Worm (Caenorhabditis elegans) whole organism, dauer: Measurements from ENCODE around the gene sru-48.

Experiments
- unc-62 ChIP-seq: sonication (generic microtip); optimal IDR thresholded peaks from 2 replicates; lab custom pipeline; 2017; ENCODE audit warnings: missing biosample characterization, missing genetic modification reagents, missing genetic modification characterization

Gene sru-48

ce11 chrX:5168770-5169169 lies 11.2 kb upstream of the sru-48 start:
- TF ChIP-seq unc-62, result no peak

ce11 chrX:5171085-5171484 lies 8.9 kb upstream of the sru-48 start, which contains the start of gene T03G11.10:
T03G11.10 (minus strand) TSS chrX:5171185.
- TF ChIP-seq unc-62, result no peak

- no peak for TF ChIP-seq unc-62
Measured at ce11 chrX:5174256-5174655, 5.7 kb upstream of the sru-48 start, which contains the start of gene zchc-1A. zchc-1A (plus strand) TSS chrX:5174369.

- TF ChIP-seq unc-62, result no peak
Measured at ce11 chrX:5179050-5179449, 924 bp upstream of the sru-48 start, which contains the start of gene metl-9. metl-9 (minus strand) TSS chrX:5179150.

- no peak for TF ChIP-seq unc-62
Measured at ce11 chrX:5183931-5184330, 4.0 kb downstream of the sru-48 start, which contains the start of gene T03G11.9. T03G11.9 (plus strand) TSS chrX:5184231.

ce11 chrX:5188977-5189376 lies 9.0 kb downstream of the sru-48 start, which contains the start of gene zig-6:
zig-6 (minus strand) TSS chrX:5189077.
- no peak for TF ChIP-seq unc-62

ce11 chrX:5190061-5190460 lies 10.1 kb downstream of the sru-48 start:
- no peak for TF ChIP-seq unc-62

ce11 chrX:5193402-5193801 lies 13.4 kb downstream of the sru-48 start:
- TF ChIP-seq unc-62, result no peak

ce11 chrX:5195462-5196160 lies 15.6 kb downstream of the sru-48 start, which contains the start of gene pqn-62:
pqn-62 (plus strand) TSS chrX:5196110.
- no peak for TF ChIP-seq unc-62

- TF ChIP-seq unc-62, result no peak
Measured at ce11 chrX:5197440-5197839, 17.5 kb downstream of the sru-48 start.

ce11 chrX:5199245-5199644 lies 19.3 kb downstream of the sru-48 start:
- no peak for TF ChIP-seq unc-62

ce11 chrX:5199825-5200373 lies 19.9 kb downstream of the sru-48 start:
- TF ChIP-seq unc-62, result no peak

- TF ChIP-seq unc-62, result no peak
Measured at ce11 chrX:5201860-5202259, 21.9 kb downstream of the sru-48 start.

- no peak for TF ChIP-seq unc-62
Measured at ce11 chrX:5202399-5202798, 22.4 kb downstream of the sru-48 start.

- TF ChIP-seq unc-62, result no peak
Measured at ce11 chrX:5202923-5203322, 22.9 kb downstream of the sru-48 start.

ce11 chrX:5205561-5205960 lies 25.6 kb downstream of the sru-48 start, which contains the start of gene H28G03.2:
H28G03.2 (plus strand) TSS chrX:5205760.
- TF ChIP-seq unc-62, result no peak

ce11 chrX:5207819-5208218 lies 27.8 kb downstream of the sru-48 start:
- no peak for TF ChIP-seq unc-62

ce11 chrX:5208326-5208725 lies 28.4 kb downstream of the sru-48 start:
- no peak for TF ChIP-seq unc-62
